Fruit fly (Drosophila melanogaster): ENCODE data around the gene Jon25Biii.
A peak's percentile ranks its signal among the peaks of the same experiment; 100 is the strongest.

DNA sequence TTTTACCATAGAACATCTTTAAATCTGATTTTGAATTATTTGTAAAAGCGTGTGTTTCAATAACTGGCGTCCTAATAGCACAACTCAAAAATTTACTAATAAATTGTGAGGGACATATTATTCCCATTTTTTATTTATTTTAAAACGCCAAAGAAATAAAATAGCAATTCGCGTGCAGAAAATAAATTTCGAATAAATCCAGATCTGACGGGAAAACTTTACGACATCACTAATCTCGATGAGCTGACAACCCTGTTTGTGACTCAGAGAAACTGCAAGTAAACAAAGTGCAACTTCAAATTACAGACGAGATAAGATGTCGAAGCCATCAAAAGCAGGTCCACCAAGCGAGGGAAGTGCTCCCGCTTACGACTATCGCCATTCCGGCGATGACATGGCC, 14.9 kb upstream of the Jon25Biii start, which contains the start of gene CG34125:
- TF ChIP-seq Hr39 (GFP tag; optimal IDR thresholded peaks at IDR 0.05) (no peak), CG16779 (tag; optimal IDR thresholded peaks at IDR 0.05) (no peak), OdsH (GFP tag; optimal IDR thresholded peaks at IDR 0.05) (no peak), CG6808 (GFP tag; optimal IDR thresholded peaks at IDR 0.05) (no peak), CG31627 (GFP tag; optimal IDR thresholded peaks at IDR 0.05) (peak; percentile 39), Gug (GFP tag; IDR thresholded peaks at IDR 0.05) (no peak), CG6854 (GFP tag; optimal IDR thresholded peaks at IDR 0.05) (no peak), CG11762 (GFP tag; optimal IDR thresholded peaks at IDR 0.05; ENCODE audit: insufficient read depth) (no peak)

Data from whole organism, prepupa.